Fruit fly (Drosophila melanogaster) ovary, adult (tissue): ENCODE data around the gene CG5612.

Source experiments
- CG17801 ChIP-seq: fragments of 200-800 bp; optimal IDR thresholded peaks from 2 replicates; lab custom pipeline; 2019; ENCODE audit warnings: missing biosample characterization, mild to moderate bottlenecking, missing genetic modification characterization, moderate library complexity; ENCODE audit not compliant: partially characterized antibody

The CG5612 gene

dm6 chr3R:27616493-27616892 lies 9.3 kb downstream of the CG5612 start:
- TF ChIP-seq CG17801 (GFP tag; lab: Kevin White, UChicago): no peak

dm6 chr3R:27613814-27614213 lies 12.0 kb downstream of the CG5612 start:
- no peak for TF ChIP-seq CG17801 (GFP tag; lab: Kevin White, UChicago)

- no peak for TF ChIP-seq CG17801 (GFP tag; lab: Kevin White, UChicago)
Measured at dm6 chr3R:27610622-27611021, 15.2 kb downstream of the CG5612 start.

- TF ChIP-seq CG17801 (GFP tag; lab: Kevin White, UChicago): no peak
Measured at dm6 chr3R:27609118-27610042, 16.4 kb downstream of the CG5612 start.

- TF ChIP-seq CG17801 (GFP tag; lab: Kevin White, UChicago): no peak
Measured at dm6 chr3R:27608536-27608935, 17.3 kb downstream of the CG5612 start.

- TF ChIP-seq CG17801 (GFP tag; lab: Kevin White, UChicago): no peak
Measured at dm6 chr3R:27608000-27608399, 17.8 kb downstream of the CG5612 start.

- TF ChIP-seq CG17801 (GFP tag; lab: Kevin White, UChicago): peak; percentile 11
Measured at dm6 chr3R:27607218-27607929, 18.4 kb downstream of the CG5612 start, which contains the start of the genes dsd and Tusp. Gene dsd (minus strand): TSS chr3R:27607396. Gene Tusp (plus strand): TSS chr3R:27607879.

- TF ChIP-seq CG17801 (GFP tag; lab: Kevin White, UChicago): peak; percentile 5
Measured at dm6 chr3R:27605534-27606250, 20.1 kb downstream of the CG5612 start.

- TF ChIP-seq CG17801 (GFP tag; lab: Kevin White, UChicago): no peak
Measured at dm6 chr3R:27604636-27605443, 21.0 kb downstream of the CG5612 start.

- TF ChIP-seq CG17801 (GFP tag; lab: Kevin White, UChicago): no peak
Measured at dm6 chr3R:27603671-27604070, 22.1 kb downstream of the CG5612 start.

dm6 chr3R:27597258-27597657 lies 28.6 kb downstream of the CG5612 start:
- no peak for TF ChIP-seq CG17801 (GFP tag; lab: Kevin White, UChicago)

- TF ChIP-seq CG17801 (GFP tag; lab: Kevin White, UChicago): no peak
Measured at dm6 chr3R:27595979-27596378, 29.8 kb downstream of the CG5612 start, which contains the start of gene CG5639. Gene CG5639 (minus strand): TSS chr3R:27596130.

- no peak for TF ChIP-seq CG17801 (GFP tag; lab: Kevin White, UChicago)
Measured at dm6 chr3R:27593580-27594187, 32.1 kb downstream of the CG5612 start.

- no peak for TF ChIP-seq CG17801 (GFP tag; lab: Kevin White, UChicago)
Measured at dm6 chr3R:27593174-27593573, 32.6 kb downstream of the CG5612 start.
